Worm (Caenorhabditis elegans): ENCODE results near the gene hsp-90.

Gene hsp-90

ce11 chrV:14696604-14697307 lies 12.0 kb downstream of the hsp-90 start, which contains the start of gene unc-112 (continued):
- no peak for TF ChIP-seq mdt-29 (GFP tag; IDR thresholded peaks at IDR 0.05)
- TF ChIP-seq ces-1 (GFP tag; optimal IDR thresholded peaks at IDR 0.05), result no peak
- no peak for TF ChIP-seq F37D6.2 (tag; optimal IDR thresholded peaks at IDR 0.05)
- no peak for TF ChIP-seq lin-39 (tag; optimal IDR thresholded peaks at IDR 0.05)
- no peak for TF ChIP-seq Y48G9A.11 (GFP tag; IDR thresholded peaks at IDR 0.05)
- TF ChIP-seq duxl-1 (tag; optimal IDR thresholded peaks at IDR 0.05; ENCODE audit: poor library complexity), result peak; percentile 43
- no peak for TF ChIP-seq aly-2 (tag; optimal IDR thresholded peaks at IDR 0.05)
- TF ChIP-seq nhr-102 (tag; optimal IDR thresholded peaks at IDR 0.05), result no peak
- no peak for TF ChIP-seq fkh-10 (GFP tag; optimal IDR thresholded peaks at IDR 0.05)
- no peak for TF ChIP-seq R02D3.7 (tag; optimal IDR thresholded peaks at IDR 0.05)
- no peak for TF ChIP-seq egl-27 (tag; optimal IDR thresholded peaks at IDR 0.05)
- TF ChIP-seq daf-8 (GFP tag; IDR thresholded peaks at IDR 0.05), result no peak
- no peak for TF ChIP-seq unc-39 (tag; optimal IDR thresholded peaks at IDR 0.05)
- TF ChIP-seq ceh-62 (tag; optimal IDR thresholded peaks at IDR 0.05), result no peak
- no peak for TF ChIP-seq zag-1 (tag; optimal IDR thresholded peaks at IDR 0.05)
- TF ChIP-seq F10B5.3 (tag; optimal IDR thresholded peaks at IDR 0.05), result peak; percentile 50
- TF ChIP-seq dmd-6 (GFP tag; IDR thresholded peaks at IDR 0.05), result no peak; the same call in none of the 2 replicates
- TF ChIP-seq snpc-1.2 (GFP tag; IDR thresholded peaks at IDR 0.05), result no peak
- TF ChIP-seq lin-38 (GFP tag; IDR thresholded peaks at IDR 0.05), result peak; percentile 64
- TF ChIP-seq vab-7 (GFP tag; IDR thresholded peaks at IDR 0.05), result no peak
- TF ChIP-seq tra-1 (GFP tag; IDR thresholded peaks at IDR 0.05), result no peak
- TF ChIP-seq nhr-111 (GFP tag; optimal IDR thresholded peaks at IDR 0.05), result no peak
- peak; percentile 24; the same call in 1 of the 2 replicates for TF ChIP-seq T26A8.4 (GFP tag; IDR thresholded peaks at IDR 0.05)
- peak in 1 of 2 experiments; percentile 71 for TF ChIP-seq daf-16 (GFP tag; optimal IDR thresholded peaks at IDR 0.05)
- no peak for TF ChIP-seq daf-16 (tag; optimal IDR thresholded peaks at IDR 0.05)
- TF ChIP-seq lin-1 (GFP tag; IDR thresholded peaks at IDR 0.05), result peak; percentile 54; the same call in 1 of the 2 replicates
- TF ChIP-seq T20F7.1 (GFP tag; optimal IDR thresholded peaks at IDR 0.05), result no peak
- 0 out of 2 replicates have a peak, but pooled peaks have one; percentile 19 for TF ChIP-seq arid-1 (GFP tag; conservative IDR thresholded peaks at IDR 0.05)
- peak; percentile 83 for TF ChIP-seq nhr-11 (tag; optimal IDR thresholded peaks at IDR 0.05)
- peak; percentile 14 for TF ChIP-seq gei-8 (GFP tag; optimal IDR thresholded peaks at IDR 0.05)
- TF ChIP-seq nhr-42 (GFP tag; IDR thresholded peaks at IDR 0.05), result no peak
- TF ChIP-seq jun-1 (tag; optimal IDR thresholded peaks at IDR 0.05), result peak; percentile 45
- TF ChIP-seq Y105C5A.15 (GFP tag; IDR thresholded peaks at IDR 0.05), result no peak
- TF ChIP-seq skn-1 (tag; optimal IDR thresholded peaks at IDR 0.05), result no peak
- TF ChIP-seq ztf-7 (tag; optimal IDR thresholded peaks at IDR 0.05), result no peak
- TF ChIP-seq ZK546.5 (tag; optimal IDR thresholded peaks at IDR 0.05), result no peak
- TF ChIP-seq spr-3 (GFP tag; optimal IDR thresholded peaks at IDR 0.05), result no peak
- TF ChIP-seq ztf-11 (tag; optimal IDR thresholded peaks at IDR 0.05), result no peak
- TF ChIP-seq daf-12 (tag; optimal IDR thresholded peaks at IDR 0.05), result no peak
- TF ChIP-seq hlh-11 (tag; optimal IDR thresholded peaks at IDR 0.05), result peak; percentile 94
- TF ChIP-seq Y75B8A.6 (GFP tag; IDR thresholded peaks at IDR 0.05), result no peak
- TF ChIP-seq aha-1 (tag), result peak; percentile 98
- no peak for TF ChIP-seq F26F4.8 (GFP tag; conservative IDR thresholded peaks at IDR 0.05)
- no peak for TF ChIP-seq nhr-41 (GFP tag; IDR thresholded peaks at IDR 0.05)
- no peak for TF ChIP-seq nhr-25 (tag; optimal IDR thresholded peaks at IDR 0.05; ENCODE audit: borderline replicate concordance, insufficient read depth)
- TF ChIP-seq lsy-2 (tag; optimal IDR thresholded peaks at IDR 0.05), result peak; percentile 44 to 82
- TF ChIP-seq nhr-76 (tag; optimal IDR thresholded peaks at IDR 0.05), result no peak
- peak; percentile 53 for TF ChIP-seq spr-1 (tag; optimal IDR thresholded peaks at IDR 0.05)
- peak; percentile 69 for TF ChIP-seq rbr-2 (tag; optimal IDR thresholded peaks at IDR 0.05)
- TF ChIP-seq fos-1 (tag; optimal IDR thresholded peaks at IDR 0.05), result no peak
- TF ChIP-seq madf-5 (GFP tag; IDR thresholded peaks at IDR 0.05), result 0 out of 4 replicates have a peak, but pooled peaks of 1 of the 2 experiments have one; percentile 9

Data from whole organism, L4 larva.